Worm (Caenorhabditis elegans): Measurements from ENCODE around the gene B0034.2.

- TF ChIP-seq him-1 (tag; optimal IDR thresholded peaks at IDR 0.05): no peak
- TF ChIP-seq W03F9.2 (tag; optimal IDR thresholded peaks at IDR 0.05): no peak
- TF ChIP-seq dao-5 (tag; optimal IDR thresholded peaks at IDR 0.05): no peak
Observed at ce11 chrII:5917010-5917472, 27.1 kb downstream of the B0034.2 start, which contains the start of gene frh-1.

Measured in whole organism, L4/young adult.